Worm (Caenorhabditis elegans) whole organism, L3 larva: ENCODE results near the gene sra-3.

ENCODE experiments used
- R02D3.7 ChIP-seq: fragments of 150-350 bp; optimal IDR thresholded peaks from 2 replicates; lab custom pipeline; 2014; ENCODE audit warnings: missing biosample characterization, missing genetic modification characterization
- ZK546.5 ChIP-seq: sonication (generic microtip); optimal IDR thresholded peaks from 2 replicates; lab custom pipeline; 2017; ENCODE audit warnings: missing biosample characterization, missing genetic modification characterization
- aly-2 ChIP-seq: fragments of 150-350 bp; optimal IDR thresholded peaks from 2 replicates; lab custom pipeline; 2014; ENCODE audit warnings: missing biosample characterization, missing genetic modification characterization
- ama-1 ChIP-seq: fragments of 150-350 bp; optimal IDR thresholded peaks from 2 replicates; lab custom pipeline; 2018
- ceh-16 ChIP-seq: sonication (generic microtip); optimal IDR thresholded peaks from 2 replicates; lab custom pipeline; 2017; ENCODE audit warnings: missing biosample characterization, missing genetic modification characterization
- ceh-28 ChIP-seq: fragments of 150-350 bp; optimal IDR thresholded peaks from 2 replicates; lab custom pipeline; 2014; ENCODE audit warnings: missing biosample characterization, missing genetic modification reagents, missing genetic modification characterization
- ceh-82 ChIP-seq: fragments of 150-350 bp; optimal IDR thresholded peaks from 2 replicates; lab custom pipeline; 2014; ENCODE audit warnings: missing biosample characterization, missing genetic modification characterization
- ceh-9 ChIP-seq: sonication (generic microtip); optimal IDR thresholded peaks from 2 replicates; lab custom pipeline; 2018; ENCODE audit warnings: missing biosample characterization, missing genetic modification characterization
- daf-12 ChIP-seq: fragments of 150-350 bp; optimal IDR thresholded peaks from 2 replicates; lab custom pipeline; 2014; ENCODE audit warnings: missing biosample characterization, missing genetic modification reagents, missing genetic modification characterization
- egl-27 ChIP-seq: sonication (generic microtip); optimal IDR thresholded peaks from 4 replicates; lab custom pipeline; 2017; ENCODE audit warnings: missing biosample characterization, missing genetic modification reagents, missing genetic modification characterization
- egl-5 ChIP-seq: fragments of 150-350 bp; optimal IDR thresholded peaks from 2 replicates; lab custom pipeline; 2017; ENCODE audit warnings: missing biosample characterization, missing genetic modification reagents, missing genetic modification characterization, inconsistent platforms
- elt-1 ChIP-seq: fragments of 150-350 bp; optimal IDR thresholded peaks from 2 replicates; lab custom pipeline; 2014; ENCODE audit warnings: missing biosample characterization, missing genetic modification characterization
- elt-2 ChIP-seq: sonication (generic microtip); optimal IDR thresholded peaks from 2 replicates; lab custom pipeline; 2016; ENCODE audit warnings: missing genetic modification reagents, mild to moderate bottlenecking, missing genetic modification characterization, missing compliant biosample characterization
- elt-3 ChIP-seq, 3 experiments: fragments of 150-350 bp in 1 of 3; sonication (generic microtip) in 2 of 3; optimal IDR thresholded peaks; 2 replicates in 2 of 3; 4 replicates in 1 of 3; lab custom pipeline; 2014 to 2017; ENCODE audit warnings: missing biosample characterization in 3 of 3, missing genetic modification characterization in 3 of 3
- eor-1 ChIP-seq, 2 experiments: fragments of 150-350 bp; optimal IDR thresholded peaks; 2 replicates each; lab custom pipeline; 2014 to 2018; ENCODE audit warnings: missing biosample characterization in 2 of 2, missing genetic modification characterization in 2 of 2
- fkh-10 ChIP-seq: sonication (generic microtip); optimal IDR thresholded peaks from 2 replicates; lab custom pipeline; 2017; ENCODE audit warnings: missing biosample characterization, missing genetic modification reagents, missing genetic modification characterization
- fkh-2 ChIP-seq: fragments of 150-350 bp; optimal IDR thresholded peaks from 2 replicates; lab custom pipeline; 2014; ENCODE audit warnings: missing biosample characterization, missing genetic modification reagents, missing genetic modification characterization
- fos-1 ChIP-seq: fragments of 150-350 bp; optimal IDR thresholded peaks from 2 replicates; lab custom pipeline; 2014; ENCODE audit warnings: missing biosample characterization, missing genetic modification characterization
- hmg-11 ChIP-seq: sonication (generic microtip); optimal IDR thresholded peaks from 2 replicates; lab custom pipeline; 2016; ENCODE audit warnings: missing genetic modification characterization, missing compliant biosample characterization
- lin-15B ChIP-seq: fragments of 150-350 bp; optimal IDR thresholded peaks from 2 replicates; lab custom pipeline; 2014; ENCODE audit warnings: missing biosample characterization, missing genetic modification characterization
- lin-39 ChIP-seq: fragments of 150-350 bp; optimal IDR thresholded peaks from 2 replicates; lab custom pipeline; 2018; ENCODE audit warnings: missing biosample characterization, missing genetic modification reagents, missing genetic modification characterization
- mdl-1 ChIP-seq: fragments of 150-350 bp; optimal IDR thresholded peaks from 2 replicates; lab custom pipeline; 2014; ENCODE audit warnings: missing biosample characterization, missing genetic modification characterization
- mml-1 ChIP-seq: fragments of 150-350 bp; sonication (generic microtip); optimal IDR thresholded peaks from 3 replicates; lab custom pipeline; 2014; ENCODE audit warnings: missing biosample characterization, missing genetic modification characterization
- nfya-1 ChIP-seq: sonication (generic microtip); optimal IDR thresholded peaks from 2 replicates; lab custom pipeline; 2017; ENCODE audit warnings: missing genetic modification characterization, mild to moderate bottlenecking, missing compliant biosample characterization, antibody characterized with exemption, moderate library complexity; ENCODE audit not compliant: insufficient read depth
- nhr-11 ChIP-seq: fragments of 150-350 bp; optimal IDR thresholded peaks from 2 replicates; lab custom pipeline; 2014; ENCODE audit warnings: missing biosample characterization, missing genetic modification characterization
- nhr-12 ChIP-seq: fragments of 150-350 bp; optimal IDR thresholded peaks from 2 replicates; lab custom pipeline; 2014; ENCODE audit warnings: missing biosample characterization, missing genetic modification characterization
- nhr-23 ChIP-seq: fragments of 150-350 bp; optimal IDR thresholded peaks from 2 replicates; lab custom pipeline; 2014; ENCODE audit warnings: missing biosample characterization, missing genetic modification reagents, missing genetic modification characterization
- nhr-237 ChIP-seq: fragments of 150-350 bp; optimal IDR thresholded peaks from 2 replicates; lab custom pipeline; 2014; ENCODE audit warnings: missing biosample characterization, missing genetic modification characterization
- nhr-25 ChIP-seq: sonication (generic microtip); optimal IDR thresholded peaks from 2 replicates; lab custom pipeline; 2017; ENCODE audit warnings: missing biosample characterization, missing genetic modification characterization
- nhr-28 ChIP-seq: fragments of 150-350 bp; optimal IDR thresholded peaks from 2 replicates; lab custom pipeline; 2014; ENCODE audit warnings: missing biosample characterization, missing genetic modification characterization
- nhr-43 ChIP-seq: sonication (generic microtip); optimal IDR thresholded peaks from 2 replicates; lab custom pipeline; 2016; ENCODE audit warnings: mild to moderate bottlenecking, missing genetic modification characterization, missing compliant biosample characterization; ENCODE audit not compliant: poor library complexity, severe bottlenecking
- nhr-67 ChIP-seq: fragments of 150-350 bp; optimal IDR thresholded peaks from 2 replicates; lab custom pipeline; 2014; ENCODE audit warnings: missing biosample characterization, missing genetic modification characterization
- nhr-76 ChIP-seq: fragments of 150-350 bp; sonication (generic microtip); optimal IDR thresholded peaks from 5 replicates; lab custom pipeline; 2014; ENCODE audit warnings: missing biosample characterization, missing genetic modification characterization
- nhr-77 ChIP-seq: fragments of 150-350 bp; optimal IDR thresholded peaks from 2 replicates; lab custom pipeline; 2014; ENCODE audit warnings: missing biosample characterization, missing genetic modification characterization
- pqm-1 ChIP-seq: fragments of 150-350 bp; optimal IDR thresholded peaks from 2 replicates; lab custom pipeline; 2017; ENCODE audit warnings: missing biosample characterization, missing genetic modification characterization, inconsistent platforms
- sea-2 ChIP-seq: fragments of 150-350 bp; sonication (generic microtip); optimal IDR thresholded peaks from 4 replicates; lab custom pipeline; 2014; ENCODE audit warnings: missing biosample characterization, missing genetic modification reagents, missing genetic modification characterization
- skn-1 ChIP-seq: fragments of 150-350 bp; optimal IDR thresholded peaks from 2 replicates; lab custom pipeline; 2014; ENCODE audit warnings: missing biosample characterization, missing genetic modification characterization
- snpc-4 ChIP-seq: fragments of 150-350 bp; optimal IDR thresholded peaks from 2 replicates; lab custom pipeline; 2014; ENCODE audit warnings: missing biosample characterization, missing genetic modification characterization
- tbx-2 ChIP-seq: sonication (generic microtip); optimal IDR thresholded peaks from 2 replicates; lab custom pipeline; 2016; ENCODE audit warnings: mild to moderate bottlenecking, missing genetic modification characterization, missing compliant biosample characterization
- unc-39 ChIP-seq: sonication (generic microtip); optimal IDR thresholded peaks from 4 replicates; lab custom pipeline; 2017; ENCODE audit warnings: missing biosample characterization, missing genetic modification characterization
- unc-62 ChIP-seq: fragments of 150-350 bp; sonication (generic microtip); optimal IDR thresholded peaks from 4 replicates; lab custom pipeline; 2014; ENCODE audit warnings: missing biosample characterization, missing genetic modification reagents, missing genetic modification characterization
- zag-1 ChIP-seq: fragments of 150-350 bp; optimal IDR thresholded peaks from 2 replicates; lab custom pipeline; 2014; ENCODE audit warnings: missing biosample characterization, missing genetic modification characterization
- ztf-11 ChIP-seq: fragments of 150-350 bp; optimal IDR thresholded peaks from 2 replicates; lab custom pipeline; 2014; ENCODE audit warnings: missing biosample characterization, missing genetic modification characterization
- ztf-4 ChIP-seq: fragments of 150-350 bp; optimal IDR thresholded peaks from 2 replicates; lab custom pipeline; 2014; ENCODE audit warnings: missing biosample characterization, missing genetic modification characterization

The sra-3 gene

DNA sequence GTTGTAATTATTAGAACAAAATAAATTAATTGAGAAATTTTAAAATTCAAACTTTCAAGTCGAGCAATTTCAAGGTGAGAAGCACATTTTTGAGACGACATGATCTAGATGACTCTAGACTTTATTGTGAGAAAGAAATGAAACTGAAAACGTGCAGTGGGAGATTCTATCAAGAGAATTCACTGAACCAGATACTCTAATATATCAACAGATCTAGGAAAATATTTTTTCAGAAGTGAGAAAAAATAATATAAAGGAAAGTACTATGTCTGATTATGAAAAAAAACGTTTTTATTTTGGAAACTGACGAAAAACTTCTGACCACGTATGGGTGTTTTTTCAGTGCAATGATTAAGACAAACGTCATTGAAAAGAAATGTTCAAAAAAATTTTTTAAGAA is at the start of gene sra-3:
TSS of gene sra-3 (minus strand) at position 101 of the 400 bp plus-strand sequence.
- no peak for TF ChIP-seq egl-5 (tag; lab: Kevin White, UChicago)
- TF ChIP-seq eor-1 (tag; optimal IDR thresholded peaks at IDR 0.05; lab: Kevin White, UChicago) = no peak
- TF ChIP-seq zag-1 (tag; lab: Kevin White, UChicago) = no peak
- TF ChIP-seq nhr-28 (tag; lab: Kevin White, UChicago) = no peak
- TF ChIP-seq ztf-11 = no peak
- TF ChIP-seq ZK546.5 (tag; lab: Kevin White, UChicago) = no peak
- no peak for TF ChIP-seq nhr-237 (tag; lab: Kevin White, UChicago)
- TF ChIP-seq elt-1 (tag; lab: Kevin White, UChicago) = no peak
- no peak for TF ChIP-seq ceh-82 (tag; lab: Kevin White, UChicago)
- no peak for TF ChIP-seq nhr-23 (tag; lab: Kevin White, UChicago)
- no peak for TF ChIP-seq ceh-9 (tag; lab: Kevin White, UChicago)
- TF ChIP-seq ceh-16 (tag; lab: Kevin White, UChicago) = no peak
- no peak for TF ChIP-seq elt-3 (tag; optimal IDR thresholded peaks at IDR 0.05; lab: Kevin White, UChicago)
- no peak for TF ChIP-seq lin-39
- no peak for TF ChIP-seq nhr-76 (tag; lab: Kevin White, UChicago)
- TF ChIP-seq mml-1 = no peak
- no peak for TF ChIP-seq nhr-67 (tag; lab: Kevin White, UChicago)

DNA sequence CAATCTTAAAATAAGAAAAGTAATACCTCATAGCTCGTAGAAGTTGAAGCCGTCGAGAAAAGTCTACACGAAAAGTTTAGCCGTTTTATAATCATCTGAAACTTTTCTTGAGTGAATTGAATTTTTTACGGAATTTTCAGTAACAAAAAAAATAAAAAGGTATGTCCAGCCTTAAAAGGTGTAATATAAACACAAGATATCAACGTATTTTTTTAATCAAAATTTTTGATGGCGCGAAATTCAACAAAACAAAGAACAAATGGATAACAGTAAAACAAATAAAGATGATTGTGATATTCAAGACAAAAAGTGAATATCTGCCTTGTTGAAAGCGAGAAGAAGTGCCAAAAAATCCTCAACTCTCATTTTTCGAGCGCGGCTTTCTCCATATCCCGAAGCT is 49.0 kb upstream of the sra-3 start, which contains the start of gene eral-1:
TSS of gene eral-1 (minus strand) at position 101 of the 400 bp plus-strand sequence.
- TF ChIP-seq eor-1 (tag; optimal IDR thresholded peaks at IDR 0.05; lab: Kevin White, UChicago) = no peak
- no peak for TF ChIP-seq R02D3.7
- TF ChIP-seq daf-12 (tag; lab: Kevin White, UChicago) = no peak
- no peak for TF ChIP-seq nhr-11 (tag; lab: Kevin White, UChicago)
- no peak for TF ChIP-seq lin-39

DNA sequence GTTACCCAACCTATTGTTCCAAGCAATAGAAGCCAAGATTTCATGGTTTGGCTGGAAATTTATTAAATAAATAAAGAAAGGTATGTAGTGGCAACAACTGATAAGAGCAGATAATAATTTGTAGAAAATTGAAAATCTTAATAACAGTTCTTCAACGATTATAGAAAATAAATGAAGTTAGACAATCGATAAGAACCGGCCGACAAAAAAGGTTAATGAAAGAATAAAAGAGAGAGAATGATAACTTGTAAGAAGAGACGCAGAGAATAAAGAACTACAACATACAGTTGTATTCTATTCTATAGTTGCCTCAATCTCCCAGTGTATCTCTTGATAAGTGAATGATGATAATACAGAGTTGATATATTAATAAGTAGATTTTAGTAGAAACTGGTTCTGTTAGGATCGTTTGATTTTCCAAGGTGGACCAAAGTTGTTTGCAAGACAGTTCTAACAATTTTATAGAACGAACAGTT is 46.1 kb upstream of the sra-3 start, which contains the start of gene ugt-58:
TSS of gene ugt-58 (minus strand) at position 51 of the 476 bp plus-strand sequence.
- TF ChIP-seq fkh-2 (tag; lab: Kevin White, UChicago) (no peak), ceh-28 (tag; lab: Kevin White, UChicago) (peak; percentile 64), sea-2 (GFP tag; lab: Kevin White, UChicago) (no peak), elt-1 (tag; lab: Kevin White, UChicago) (no peak), ztf-11 (no peak), nhr-67 (tag; lab: Kevin White, UChicago) (no peak), elt-3 (tag; optimal IDR thresholded peaks at IDR 0.05; lab: Kevin White, UChicago) (peak in 1 of 3 experiments; percentile 49), ceh-16 (tag; lab: Kevin White, UChicago) (no peak), pqm-1 (tag; lab: Kevin White, UChicago) (no peak), ama-1 (lab: Kevin White, UChicago) (no peak), egl-5 (tag; lab: Kevin White, UChicago) (no peak), daf-12 (tag; lab: Kevin White, UChicago) (no peak), mdl-1 (tag; lab: Kevin White, UChicago) (no peak), aly-2 (tag; lab: Kevin White, UChicago) (no peak), ztf-4 (tag; lab: Kevin White, UChicago) (no peak), eor-1 (tag; optimal IDR thresholded peaks at IDR 0.05; lab: Kevin White, UChicago) (no peak), unc-62 (GFP tag; lab: Kevin White, UChicago) (no peak), elt-2 (peak; percentile 66), nhr-43 (tag; lab: Kevin White, UChicago) (no peak), skn-1 (tag; lab: Kevin White, UChicago) (no peak), snpc-4 (tag; lab: Kevin White, UChicago) (no peak), lin-39 (no peak), nhr-77 (no peak), hmg-11 (tag; lab: Kevin White, UChicago) (no peak), nhr-25 (tag; lab: Kevin White, UChicago) (peak; percentile 7), nhr-12 (tag; lab: Kevin White, UChicago) (no peak), nhr-76 (tag; lab: Kevin White, UChicago) (no peak), mml-1 (no peak), nfya-1 (tag; lab: Kevin White, UChicago) (no peak), nhr-23 (tag; lab: Kevin White, UChicago) (peak; percentile 57), R02D3.7 (no peak), tbx-2 (tag; lab: Kevin White, UChicago) (no peak), nhr-11 (tag; lab: Kevin White, UChicago) (peak; percentile 31), egl-27 (no peak), fos-1 (tag; lab: Kevin White, UChicago) (no peak), ZK546.5 (tag; lab: Kevin White, UChicago) (no peak), unc-39 (tag; lab: Kevin White, UChicago) (no peak), fkh-10 (GFP tag; lab: Kevin White, UChicago) (no peak), lin-15B (tag; lab: Kevin White, UChicago) (no peak), zag-1 (tag; lab: Kevin White, UChicago) (no peak), nhr-237 (tag; lab: Kevin White, UChicago) (no peak), nhr-28 (tag; lab: Kevin White, UChicago) (no peak)
- TF ChIP-seq, all 47 proteins: peak for 6
